Worm (Caenorhabditis elegans) whole organism, young adult: ENCODE measurements around the gene pmt-1.
A peak's percentile ranks its signal among the peaks of the same experiment; 100 is the strongest.

Experiments
- B0336.3 ChIP-seq: fragments of 200-800 bp; sonication (Bioruptor generic); IDR thresholded peaks from 2 replicates; pipeline ENCODE4 v1.3.6; 2022; ENCODE audit warnings: missing genetic modification characterization, missing compliant biosample characterization
- D2030.7 ChIP-seq: fragments of 200-800 bp; sonication (Bioruptor generic); IDR thresholded peaks from 2 replicates; pipeline ENCODE4 v1.3.6; 2022; ENCODE audit warnings: missing genetic modification reagents, missing genetic modification characterization, missing compliant biosample characterization
- F10E7.11 ChIP-seq: sonication (generic microtip); optimal IDR thresholded peaks from 2 replicates; lab custom pipeline; 2017; ENCODE audit warnings: mild to moderate bottlenecking, missing genetic modification characterization, moderate library complexity, missing compliant biosample characterization
- F33H1.4 ChIP-seq: fragments of 200-800 bp; sonication (Bioruptor generic); IDR thresholded peaks from 2 replicates; pipeline ENCODE4 v1.3.6; 2022; ENCODE audit warnings: missing genetic modification reagents, missing genetic modification characterization, missing compliant biosample characterization
- F52B5.7 ChIP-seq: sonication (generic microtip); optimal IDR thresholded peaks from 2 replicates; lab custom pipeline; 2016; ENCODE audit warnings: mild to moderate bottlenecking, missing genetic modification characterization, missing compliant biosample characterization
- F55B11.4 ChIP-seq: sonication (generic microtip); optimal IDR thresholded peaks from 2 replicates; lab custom pipeline; 2016; ENCODE audit warnings: missing compliant biosample characterization, missing genetic modification characterization, borderline replicate concordance; ENCODE audit not compliant: insufficient read depth
- K11D2.4 ChIP-seq: fragments of 200-800 bp; sonication (Bioruptor generic); IDR thresholded peaks from 2 replicates; pipeline ENCODE4 v1.3.6; 2022; ENCODE audit warnings: missing genetic modification reagents, missing genetic modification characterization, missing compliant biosample characterization
- T26A5.8 ChIP-seq: sonication (generic microtip); optimal IDR thresholded peaks from 2 replicates; lab custom pipeline; 2016; ENCODE audit warnings: missing genetic modification characterization, missing compliant biosample characterization
- Y53F4B.3 ChIP-seq: fragments of 200-800 bp; sonication (Bioruptor generic); IDR thresholded peaks from 2 replicates; pipeline ENCODE4 v1.3.6; 2022; ENCODE audit warnings: missing genetic modification reagents, missing genetic modification characterization, missing compliant biosample characterization
- Y56A3A.18 ChIP-seq: fragments of 200-800 bp; sonication (Bioruptor generic); IDR thresholded peaks from 2 replicates; pipeline ENCODE4 v1.3.6; 2022; ENCODE audit warnings: missing genetic modification reagents, missing genetic modification characterization, missing compliant biosample characterization
- Y79H2A.3 ChIP-seq: fragments of 200-800 bp; sonication (Bioruptor generic); conservative IDR thresholded peaks from 2 replicates; pipeline ENCODE4 v1.3.6; 2022; ENCODE audit warnings: missing genetic modification reagents, missing genetic modification characterization, missing compliant biosample characterization
- ZK185.1 ChIP-seq: sonication (generic microtip); optimal IDR thresholded peaks from 2 replicates; lab custom pipeline; 2016; ENCODE audit warnings: mild to moderate bottlenecking, missing genetic modification characterization, missing compliant biosample characterization; ENCODE audit not compliant: poor library complexity, severe bottlenecking
- akir-1 ChIP-seq: fragments of 200-800 bp; sonication (Bioruptor generic); optimal IDR thresholded peaks from 2 replicates; lab custom pipeline; 2018; ENCODE audit warnings: mild to moderate bottlenecking, missing genetic modification characterization, moderate library complexity, missing compliant biosample characterization
- ama-1 ChIP-seq, 3 experiments: fragments of 150-350 bp in 1 of 3; sonication (generic microtip) in 2 of 3; optimal IDR thresholded peaks; 2 replicates each; lab custom pipeline; 2014 to 2018; ENCODE audit warnings: missing biosample characterization in 2 of 3, missing genetic modification characterization in 2 of 3, missing genetic modification reagents in 2 of 3
- aptf-2 ChIP-seq: fragments of 200-800 bp; sonication (Bioruptor generic); conservative IDR thresholded peaks from 2 replicates; pipeline ENCODE4 v1.3.6; 2022; ENCODE audit warnings: missing genetic modification reagents, missing genetic modification characterization, missing compliant biosample characterization
- atf-7 ChIP-seq: sonication (generic microtip); optimal IDR thresholded peaks from 2 replicates; lab custom pipeline; 2017; ENCODE audit warnings: mild to moderate bottlenecking, missing genetic modification characterization, missing compliant biosample characterization
- attf-5 ChIP-seq: fragments of 200-800 bp; sonication (Bioruptor generic); optimal IDR thresholded peaks from 2 replicates; lab custom pipeline; 2018; ENCODE audit warnings: mild to moderate bottlenecking, missing genetic modification characterization, missing compliant biosample characterization
- ccch-3 ChIP-seq: fragments of 200-800 bp; sonication (Bioruptor generic); optimal IDR thresholded peaks from 2 replicates; lab custom pipeline; 2018; ENCODE audit warnings: mild to moderate bottlenecking, missing genetic modification characterization, missing compliant biosample characterization
- cebp-2 ChIP-seq: fragments of 200-800 bp; sonication (Bioruptor generic); IDR thresholded peaks from 2 replicates; pipeline ENCODE4 v1.3.6; 2022; ENCODE audit warnings: missing genetic modification characterization, missing compliant biosample characterization
- ceh-100 ChIP-seq: fragments of 200-800 bp; sonication (Bioruptor generic); IDR thresholded peaks from 2 replicates; pipeline ENCODE4 v1.3.6; 2022; ENCODE audit warnings: missing genetic modification reagents, missing genetic modification characterization, missing compliant biosample characterization
- ceh-27 ChIP-seq: fragments of 200-800 bp; sonication (Bioruptor generic); optimal IDR thresholded peaks from 2 replicates; lab custom pipeline; 2018; ENCODE audit warnings: mild to moderate bottlenecking, missing genetic modification characterization, moderate library complexity, missing compliant biosample characterization
- ceh-58 ChIP-seq: fragments of 200-800 bp; sonication (Bioruptor generic); IDR thresholded peaks from 2 replicates; pipeline ENCODE4 v1.3.6; 2022; ENCODE audit warnings: missing genetic modification characterization, missing compliant biosample characterization
- ceh-91 ChIP-seq: fragments of 200-800 bp; sonication (Bioruptor generic); IDR thresholded peaks from 2 replicates; pipeline ENCODE4 v1.3.6; 2022; ENCODE audit warnings: missing genetic modification reagents, missing genetic modification characterization, missing compliant biosample characterization
- chd-7 ChIP-seq: sonication (generic microtip); optimal IDR thresholded peaks from 2 replicates; lab custom pipeline; 2016; ENCODE audit warnings: mild to moderate bottlenecking, missing genetic modification characterization, moderate library complexity, missing compliant biosample characterization
- ets-4 ChIP-seq: fragments of 200-800 bp; sonication (Bioruptor generic); optimal IDR thresholded peaks from 2 replicates; lab custom pipeline; 2018; ENCODE audit warnings: mild to moderate bottlenecking, missing genetic modification characterization, missing compliant biosample characterization
- gei-17 ChIP-seq: fragments of 200-800 bp; sonication (Bioruptor generic); optimal IDR thresholded peaks from 2 replicates; lab custom pipeline; 2018; ENCODE audit warnings: mild to moderate bottlenecking, missing genetic modification characterization, missing compliant biosample characterization
- hmg-20 ChIP-seq: fragments of 200-800 bp; sonication (Bioruptor generic); IDR thresholded peaks from 2 replicates; pipeline ENCODE4 v1.3.6; 2022; ENCODE audit warnings: missing genetic modification reagents, missing genetic modification characterization, missing compliant biosample characterization
- lin-54 ChIP-seq: fragments of 200-800 bp; sonication (Bioruptor generic); optimal IDR thresholded peaks from 2 replicates; lab custom pipeline; 2018; ENCODE audit warnings: mild to moderate bottlenecking, missing genetic modification characterization, missing compliant biosample characterization
- lsl-1 ChIP-seq: fragments of 200-800 bp; sonication (Bioruptor generic); optimal IDR thresholded peaks from 2 replicates; lab custom pipeline; 2018; ENCODE audit warnings: mild to moderate bottlenecking, missing genetic modification characterization, moderate library complexity, missing compliant biosample characterization
- madf-8 ChIP-seq: fragments of 200-800 bp; sonication (Bioruptor generic); conservative IDR thresholded peaks from 2 replicates; pipeline ENCODE4 v1.3.6; 2022; ENCODE audit warnings: missing genetic modification reagents, missing genetic modification characterization, missing compliant biosample characterization
- nfya-2 ChIP-seq: fragments of 200-800 bp; sonication (Bioruptor generic); IDR thresholded peaks from 2 replicates; pipeline ENCODE4 v1.3.6; 2022; ENCODE audit warnings: missing genetic modification reagents, missing genetic modification characterization, missing compliant biosample characterization
- nfyb-1 ChIP-seq: fragments of 200-800 bp; sonication (Bioruptor generic); IDR thresholded peaks from 2 replicates; pipeline ENCODE4 v1.3.6; 2022; ENCODE audit warnings: missing genetic modification reagents, missing genetic modification characterization, missing compliant biosample characterization
- nhr-179 ChIP-seq: sonication (generic microtip); optimal IDR thresholded peaks from 2 replicates; lab custom pipeline; 2016; ENCODE audit warnings: mild to moderate bottlenecking, missing genetic modification characterization, missing compliant biosample characterization
- nhr-80 ChIP-seq: sonication (generic microtip); optimal IDR thresholded peaks from 2 replicates; lab custom pipeline; 2016; ENCODE audit warnings: missing genetic modification characterization, missing compliant biosample characterization
- nhr-90 ChIP-seq: sonication (generic microtip); optimal IDR thresholded peaks from 2 replicates; lab custom pipeline; 2016; ENCODE audit warnings: missing genotype, mild to moderate bottlenecking, missing genetic modification characterization, missing compliant biosample characterization
- rec-8 ChIP-seq, 2 experiments: sonication (generic microtip); optimal IDR thresholded peaks; 2 replicates each; lab custom pipeline; 2016; ENCODE audit warnings: mild to moderate bottlenecking in 2 of 2, missing genetic modification characterization in 2 of 2, missing genetic modification reagents in 2 of 2, missing genotype in 2 of 2, missing biosample characterization in 1 of 2, missing compliant biosample characterization in 1 of 2, moderate library complexity in 1 of 2
- rpc-1 ChIP-seq, 2 experiments: fragments of 150-350 bp in 1 of 2; sonication (generic microtip) in 1 of 2; optimal IDR thresholded peaks; 2 replicates each; lab custom pipeline; 2014 to 2018; ENCODE audit warnings: missing biosample characterization in 1 of 2, missing genetic modification characterization in 1 of 2, missing genetic modification reagents in 1 of 2, missing genotype in 1 of 2
- snpc-1.3 ChIP-seq: sonication (generic microtip); optimal IDR thresholded peaks from 2 replicates; lab custom pipeline; 2017; ENCODE audit warnings: missing genetic modification characterization, mild to moderate bottlenecking, missing compliant biosample characterization, antibody characterized with exemption, moderate library complexity, missing genotype, missing genetic modification reagents; ENCODE audit not compliant: insufficient read depth
- snpc-3.4 ChIP-seq: sonication (generic microtip); optimal IDR thresholded peaks from 2 replicates; lab custom pipeline; 2017; ENCODE audit warnings: missing genetic modification characterization, mild to moderate bottlenecking, missing compliant biosample characterization, antibody characterized with exemption, moderate library complexity, missing genotype, missing genetic modification reagents
- somi-1 ChIP-seq: fragments of 200-800 bp; sonication (Bioruptor generic); optimal IDR thresholded peaks from 2 replicates; lab custom pipeline; 2018; ENCODE audit warnings: mild to moderate bottlenecking, missing genetic modification characterization, missing compliant biosample characterization
- tlf-1 ChIP-seq: fragments of 200-800 bp; sonication (Bioruptor generic); optimal IDR thresholded peaks from 2 replicates; lab custom pipeline; 2018; ENCODE audit warnings: mild to moderate bottlenecking, missing genetic modification characterization, missing compliant biosample characterization
- unc-130 ChIP-seq: sonication (generic microtip); optimal IDR thresholded peaks from 2 replicates; lab custom pipeline; 2016; ENCODE audit warnings: missing genetic modification reagents, missing genetic modification characterization, missing compliant biosample characterization
- xnd-1 ChIP-seq: sonication (generic microtip); optimal IDR thresholded peaks from 2 replicates; lab custom pipeline; 2016; ENCODE audit warnings: missing genotype, missing genetic modification reagents, missing genetic modification characterization, missing compliant biosample characterization
- zfh-2 ChIP-seq: fragments of 200-800 bp; sonication (Bioruptor generic); conservative IDR thresholded peaks from 2 replicates; pipeline ENCODE4 v1.3.6; 2022; ENCODE audit warnings: missing genetic modification reagents, missing genetic modification characterization, missing compliant biosample characterization
- ztf-18 ChIP-seq: sonication (generic microtip); optimal IDR thresholded peaks from 2 replicates; lab custom pipeline; 2016; ENCODE audit warnings: missing genotype, mild to moderate bottlenecking, missing genetic modification characterization, missing compliant biosample characterization
- ztf-26 ChIP-seq: sonication (generic microtip); optimal IDR thresholded peaks from 2 replicates; lab custom pipeline; 2017; ENCODE audit warnings: missing genetic modification characterization, missing compliant biosample characterization

pmt-1 gene

ce11 chrII:5326891-5327290 lies 44.6 kb upstream of the pmt-1 start:
- TF ChIP-seq ama-1 (optimal IDR thresholded peaks at IDR 0.05; lab: Kevin White, UChicago) (no peak), ama-1 (GFP tag; optimal IDR thresholded peaks at IDR 0.05; lab: Kevin White, UChicago) (no peak), D2030.7 (GFP tag; lab: Robert Waterston, UW) (no peak), cebp-2 (GFP tag; lab: Robert Waterston, UW) (no peak), zfh-2 (GFP tag; lab: Robert Waterston, UW) (no peak), lsl-1 (no peak), ceh-91 (no peak), nhr-179 (no peak), snpc-3.4 (no peak), F10E7.11 (no peak), ceh-100 (GFP tag; lab: Robert Waterston, UW) (no peak), atf-7 (tag; lab: Kevin White, UChicago) (no peak)

- TF ChIP-seq ets-4 (GFP tag; lab: Kevin White, UChicago) (no peak), rpc-1 (optimal IDR thresholded peaks at IDR 0.05; lab: Kevin White, UChicago) (no peak), rpc-1 (tag; optimal IDR thresholded peaks at IDR 0.05; lab: Kevin White, UChicago) (no peak), F52B5.7 (tag; lab: Kevin White, UChicago) (no peak), xnd-1 (tag; lab: Kevin White, UChicago) (no peak), F55B11.4 (no peak), snpc-1.3 (tag; lab: Kevin White, UChicago) (no peak), ceh-58 (GFP tag; lab: Robert Waterston, UW) (no peak), K11D2.4 (GFP tag; lab: Robert Waterston, UW) (0 out of 2 replicates have a peak, but pooled peaks have one; percentile 38), hmg-20 (GFP tag; lab: Robert Waterston, UW) (no peak), lin-54 (no peak), zfh-2 (GFP tag; lab: Robert Waterston, UW) (peak; percentile 56; the same call in 1 of the 2 replicates), ceh-100 (GFP tag; lab: Robert Waterston, UW) (no peak), ceh-27 (GFP tag; lab: Kevin White, UChicago) (peak; percentile 19), ccch-3 (GFP tag; lab: Kevin White, UChicago) (no peak), F33H1.4 (GFP tag; lab: Robert Waterston, UW) (no peak), akir-1 (no peak), nfya-2 (GFP tag; lab: Robert Waterston, UW) (no peak), madf-8 (GFP tag; lab: Robert Waterston, UW) (no peak), B0336.3 (GFP tag; lab: Robert Waterston, UW) (no peak), nfyb-1 (GFP tag; lab: Robert Waterston, UW) (0 out of 2 replicates have a peak, but pooled peaks have one; percentile 29), somi-1 (no peak), cebp-2 (GFP tag; lab: Robert Waterston, UW) (no peak), atf-7 (tag; lab: Kevin White, UChicago) (peak; percentile 18), ztf-18 (tag; lab: Kevin White, UChicago) (no peak), unc-130 (GFP tag; lab: Kevin White, UChicago) (no peak), nhr-80 (tag; lab: Kevin White, UChicago) (peak; percentile 53), ZK185.1 (tag; lab: Kevin White, UChicago) (peak; percentile 32), Y53F4B.3 (no peak), tlf-1 (GFP tag; lab: Kevin White, UChicago) (no peak), chd-7 (peak; percentile 28), gei-17 (no peak), aptf-2 (GFP tag; lab: Robert Waterston, UW) (no peak), Y79H2A.3 (GFP tag; lab: Robert Waterston, UW) (no peak), rec-8 (tag; optimal IDR thresholded peaks at IDR 0.05; lab: Kevin White, UChicago) (no peak), T26A5.8 (no peak), nhr-90 (tag; lab: Kevin White, UChicago) (no peak), ztf-26 (no peak), Y56A3A.18 (GFP tag; lab: Robert Waterston, UW) (no peak), attf-5 (peak; percentile 21)
These were observed 43.8 kb upstream of the pmt-1 start for ce11 chrII:5326024-5326627.
